Worm (Caenorhabditis elegans) whole organism, L2 larva: ENCODE measurements around the gene wrt-7.
A peak's percentile ranks its signal among the peaks of the same experiment; 100 is the strongest.
"Not testable (repeated sequence)": the region's sequence is repeated elsewhere in the genome, so short reads cannot be mapped to it uniquely, and the experiment has no call there.

Source experiments
- C34F6.9 ChIP-seq: fragments of 150-350 bp; optimal IDR thresholded peaks from 2 replicates; lab custom pipeline; 2014; ENCODE audit warnings: missing biosample characterization, missing genetic modification characterization
- F13H6.1 ChIP-seq: sonication (generic microtip); optimal IDR thresholded peaks from 2 replicates; lab custom pipeline; 2016; ENCODE audit warnings: missing genetic modification characterization, missing compliant biosample characterization
- R02D3.7 ChIP-seq: fragments of 150-350 bp; optimal IDR thresholded peaks from 2 replicates; lab custom pipeline; 2014; ENCODE audit warnings: missing biosample characterization, missing genetic modification characterization
- Y55F3AM.14 ChIP-seq: fragments of 200-800 bp; sonication (Bioruptor generic); optimal IDR thresholded peaks from 2 replicates; lab custom pipeline; 2018; ENCODE audit warnings: mild to moderate bottlenecking, missing genetic modification characterization, missing compliant biosample characterization
- ZK546.5 ChIP-seq: sonication (generic microtip); optimal IDR thresholded peaks from 2 replicates; lab custom pipeline; 2017; ENCODE audit warnings: missing biosample characterization, missing genetic modification characterization
- aly-2 ChIP-seq: fragments of 150-350 bp; optimal IDR thresholded peaks from 2 replicates; lab custom pipeline; 2014; ENCODE audit warnings: missing biosample characterization, missing genetic modification characterization
- ama-1 ChIP-seq: fragments of 150-350 bp; optimal IDR thresholded peaks from 2 replicates; lab custom pipeline; 2018; ENCODE audit warnings: inconsistent platforms
- blmp-1 ChIP-seq: sonication (generic microtip); optimal IDR thresholded peaks from 2 replicates; lab custom pipeline; 2017; ENCODE audit warnings: missing genetic modification characterization, mild to moderate bottlenecking, missing compliant biosample characterization, antibody characterized with exemption, moderate library complexity; ENCODE audit not compliant: insufficient read depth
- ceh-16 ChIP-seq: fragments of 150-350 bp; optimal IDR thresholded peaks from 2 replicates; lab custom pipeline; 2014; ENCODE audit warnings: missing biosample characterization, missing genetic modification characterization
- ceh-82 ChIP-seq: fragments of 150-350 bp; optimal IDR thresholded peaks from 2 replicates; lab custom pipeline; 2014; ENCODE audit warnings: missing biosample characterization, missing genetic modification characterization
- crh-2 ChIP-seq: sonication (generic microtip); optimal IDR thresholded peaks from 2 replicates; lab custom pipeline; 2017; ENCODE audit warnings: missing biosample characterization, missing genetic modification characterization
- dmd-4 ChIP-seq: sonication (generic microtip); optimal IDR thresholded peaks from 2 replicates; lab custom pipeline; 2017; ENCODE audit warnings: missing biosample characterization, missing genetic modification characterization
- egl-27 ChIP-seq: sonication (generic microtip); optimal IDR thresholded peaks from 3 replicates; lab custom pipeline; 2017; ENCODE audit warnings: missing biosample characterization, missing genetic modification reagents, missing genetic modification characterization
- elt-1 ChIP-seq: fragments of 150-350 bp; optimal IDR thresholded peaks from 2 replicates; lab custom pipeline; 2014; ENCODE audit warnings: missing biosample characterization, missing genetic modification characterization
- fos-1 ChIP-seq: fragments of 150-350 bp; optimal IDR thresholded peaks from 2 replicates; lab custom pipeline; 2014; ENCODE audit warnings: missing biosample characterization, missing genetic modification characterization
- gmeb-1 ChIP-seq: fragments of 150-350 bp; optimal IDR thresholded peaks from 2 replicates; lab custom pipeline; 2014; ENCODE audit warnings: missing biosample characterization, missing genetic modification characterization
- lin-13 ChIP-seq: fragments of 150-350 bp; optimal IDR thresholded peaks from 2 replicates; lab custom pipeline; 2014; ENCODE audit warnings: missing biosample characterization, missing genetic modification reagents, missing genetic modification characterization
- lin-39 ChIP-seq: fragments of 150-350 bp; optimal IDR thresholded peaks from 2 replicates; lab custom pipeline; 2014; ENCODE audit warnings: missing biosample characterization, missing genetic modification reagents, missing genetic modification characterization
- lsy-2 ChIP-seq, 2 experiments: fragments of 150-350 bp in 1 of 2; sonication (generic microtip) in 1 of 2; optimal IDR thresholded peaks; 2 replicates each; lab custom pipeline; 2014 to 2017; ENCODE audit warnings: missing biosample characterization in 2 of 2, missing genetic modification characterization in 2 of 2
- mab-5 ChIP-seq: fragments of 150-350 bp; optimal IDR thresholded peaks from 2 replicates; lab custom pipeline; 2014; ENCODE audit warnings: missing biosample characterization, missing genetic modification characterization
- mdl-1 ChIP-seq, 2 experiments: fragments of 150-350 bp in 1 of 2; sonication (generic microtip) in 1 of 2; optimal IDR thresholded peaks; 2 replicates each; lab custom pipeline; 2017; ENCODE audit warnings: missing biosample characterization in 2 of 2, missing genetic modification characterization in 2 of 2
- nhr-11 ChIP-seq: fragments of 150-350 bp; optimal IDR thresholded peaks from 2 replicates; lab custom pipeline; 2014; ENCODE audit warnings: missing biosample characterization, missing genetic modification characterization
- nhr-12 ChIP-seq: fragments of 150-350 bp; optimal IDR thresholded peaks from 2 replicates; lab custom pipeline; 2014; ENCODE audit warnings: missing biosample characterization, missing genetic modification characterization
- nhr-129 ChIP-seq: fragments of 150-350 bp; optimal IDR thresholded peaks from 2 replicates; lab custom pipeline; 2014; ENCODE audit warnings: missing biosample characterization, missing genetic modification characterization
- nhr-21 ChIP-seq: fragments of 150-350 bp; optimal IDR thresholded peaks from 2 replicates; lab custom pipeline; 2014; ENCODE audit warnings: missing biosample characterization, missing genetic modification characterization
- nhr-23 ChIP-seq: fragments of 150-350 bp; optimal IDR thresholded peaks from 2 replicates; lab custom pipeline; 2014; ENCODE audit warnings: missing biosample characterization, missing genetic modification reagents, missing genetic modification characterization
- nhr-237 ChIP-seq: fragments of 150-350 bp; optimal IDR thresholded peaks from 2 replicates; lab custom pipeline; 2014; ENCODE audit warnings: missing biosample characterization, missing genetic modification characterization
- nhr-25 ChIP-seq: fragments of 150-350 bp; sonication (generic microtip); optimal IDR thresholded peaks from 3 replicates; lab custom pipeline; 2014; ENCODE audit warnings: missing biosample characterization, missing genetic modification characterization
- nhr-6 ChIP-seq: fragments of 150-350 bp; optimal IDR thresholded peaks from 2 replicates; lab custom pipeline; 2014; ENCODE audit warnings: missing biosample characterization, missing genetic modification characterization
- peb-1 ChIP-seq: fragments of 150-350 bp; optimal IDR thresholded peaks from 2 replicates; lab custom pipeline; 2014; ENCODE audit warnings: missing biosample characterization, missing genetic modification characterization
- skn-1 ChIP-seq: sonication (generic microtip); optimal IDR thresholded peaks from 2 replicates; lab custom pipeline; 2017; ENCODE audit warnings: missing biosample characterization, missing genetic modification characterization
- sma-3 ChIP-seq: sonication (generic microtip); optimal IDR thresholded peaks from 2 replicates; lab custom pipeline; 2016; ENCODE audit warnings: missing genetic modification reagents, missing genetic modification characterization, missing compliant biosample characterization
- sma-9 ChIP-seq, 2 experiments: fragments of 150-350 bp in 1 of 2; sonication (generic microtip) in 1 of 2; optimal IDR thresholded peaks; 2 replicates each; lab custom pipeline; 2014 to 2016; ENCODE audit warnings: missing genetic modification characterization in 2 of 2, mild to moderate bottlenecking in 1 of 2, missing biosample characterization in 1 of 2, missing compliant biosample characterization in 1 of 2, missing genetic modification reagents in 1 of 2, moderate library complexity in 1 of 2
- snpc-4 ChIP-seq: fragments of 150-350 bp; optimal IDR thresholded peaks from 2 replicates; lab custom pipeline; 2014; ENCODE audit warnings: missing biosample characterization, missing genetic modification characterization
- unc-39 ChIP-seq: fragments of 150-350 bp; optimal IDR thresholded peaks from 2 replicates; lab custom pipeline; 2014; ENCODE audit warnings: missing biosample characterization, missing genetic modification characterization
- unc-55 ChIP-seq: fragments of 150-350 bp; sonication (generic microtip); optimal IDR thresholded peaks from 3 replicates; lab custom pipeline; 2014; ENCODE audit warnings: missing biosample characterization, missing genetic modification reagents, missing genetic modification characterization
- zag-1 ChIP-seq: fragments of 150-350 bp; optimal IDR thresholded peaks from 2 replicates; lab custom pipeline; 2014; ENCODE audit warnings: missing biosample characterization, missing genetic modification characterization
- ztf-1 ChIP-seq: fragments of 200-800 bp; sonication (Bioruptor generic); conservative IDR thresholded peaks from 2 replicates; pipeline ENCODE4 v1.3.6; 2022; ENCODE audit warnings: missing genetic modification characterization, missing compliant biosample characterization
- ztf-11 ChIP-seq: sonication (generic microtip); optimal IDR thresholded peaks from 2 replicates; lab custom pipeline; 2017; ENCODE audit warnings: missing biosample characterization, missing genetic modification characterization

wrt-7 gene

ce11 chrV:15377903-15378302, 40.6 kb upstream of the wrt-7 start, which contains the start of gene srh-122:
Gene srh-122, minus strand, starts transcription at chrV:15378003.
- TF ChIP-seq zag-1 (tag; lab: Kevin White, UChicago) (no peak), lsy-2 (tag; optimal IDR thresholded peaks at IDR 0.05; lab: Kevin White, UChicago) (no peak), nhr-6 (tag; lab: Kevin White, UChicago) (no peak), egl-27 (no peak), mab-5 (tag; lab: Kevin White, UChicago) (no peak), lin-13 (no peak)

DNA sequence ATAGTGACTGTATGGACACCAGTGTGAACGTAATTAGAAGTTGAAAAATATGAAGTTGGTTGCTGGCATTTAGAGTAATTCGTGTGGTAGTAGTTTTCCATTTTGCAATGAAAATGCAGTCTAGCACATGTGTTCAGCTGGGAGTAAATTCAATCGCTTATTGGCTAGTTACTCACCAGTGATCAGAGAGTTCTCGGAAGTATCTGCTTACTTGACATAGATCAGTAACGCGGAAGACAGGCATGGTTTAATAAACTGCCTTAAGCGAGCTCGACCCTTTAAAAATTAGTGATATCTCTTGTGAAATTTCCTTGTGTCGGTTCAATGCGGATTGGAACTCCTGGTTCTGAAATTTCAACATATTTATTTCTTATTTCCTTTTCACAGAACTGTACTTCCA, 38.9 kb upstream of the wrt-7 start, which contains the start of gene srh-52:
srh-52 (minus strand) TSS at position 101 of the 400 bp plus-strand sequence.
- TF ChIP-seq blmp-1 (tag; lab: Kevin White, UChicago) (no peak), unc-55 (GFP tag; lab: Kevin White, UChicago) (no peak)

DNA sequence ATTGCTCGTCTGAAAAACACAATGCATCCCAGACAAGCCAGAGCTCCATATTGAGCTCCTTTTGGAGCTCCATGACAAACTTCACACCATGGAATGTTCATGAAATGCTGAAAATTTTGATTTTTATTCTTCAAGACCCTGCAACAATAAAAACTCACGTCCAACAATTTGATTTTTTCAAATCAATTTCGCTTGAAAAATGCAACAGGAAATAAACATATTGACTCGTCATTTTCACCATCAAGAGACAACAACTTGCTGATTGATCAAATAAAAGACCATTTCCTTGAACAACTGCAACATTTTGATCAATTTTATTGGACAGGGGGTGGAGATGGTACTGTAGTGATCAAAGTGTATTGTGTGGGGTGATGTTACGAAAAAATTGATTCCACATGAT, 32.4 kb upstream of the wrt-7 start, which contains the start of gene nhr-269:
nhr-269 (minus strand) TSS at position 101 of the 400 bp plus-strand sequence.
- TF ChIP-seq elt-1 (tag; lab: Kevin White, UChicago) (no peak), mdl-1 (tag; optimal IDR thresholded peaks at IDR 0.05; lab: Kevin White, UChicago) (no peak), nhr-12 (no peak), lin-39 (no peak), nhr-237 (no peak), C34F6.9 (no peak), lsy-2 (tag; optimal IDR thresholded peaks at IDR 0.05; lab: Kevin White, UChicago) (no peak), ceh-82 (no peak), nhr-11 (tag; lab: Kevin White, UChicago) (no peak), aly-2 (no peak), F13H6.1 (tag; lab: Kevin White, UChicago) (no peak), blmp-1 (tag; lab: Kevin White, UChicago) (no peak), nhr-25 (tag; lab: Kevin White, UChicago) (no peak), ztf-11 (no peak), ZK546.5 (tag; lab: Kevin White, UChicago) (no peak), gmeb-1 (tag; lab: Kevin White, UChicago) (no peak), zag-1 (tag; lab: Kevin White, UChicago) (no peak), peb-1 (tag; lab: Kevin White, UChicago) (no peak), nhr-129 (tag; lab: Kevin White, UChicago) (no peak), ztf-1 (GFP tag; lab: Robert Waterston, UW) (no peak)

DNA sequence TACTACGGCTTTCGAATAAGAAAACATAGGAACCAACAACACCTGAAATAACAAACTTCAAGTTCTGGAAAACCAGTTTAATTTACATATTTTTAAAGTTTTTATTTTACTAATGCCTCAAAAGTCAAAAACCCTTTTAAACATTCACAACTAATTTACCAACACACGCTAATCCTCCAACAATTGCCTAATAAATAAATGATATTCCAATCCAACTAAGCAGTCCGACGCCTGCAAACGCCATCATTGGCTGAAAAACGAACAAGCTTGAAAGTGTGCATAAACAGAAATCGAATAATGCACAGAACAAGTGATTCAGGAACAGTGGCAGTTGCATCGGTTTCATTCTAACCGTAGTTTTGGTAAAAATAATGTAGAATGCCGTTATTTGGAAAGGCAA, 30.5 kb upstream of the wrt-7 start:
- TF ChIP-seq zag-1 (tag; lab: Kevin White, UChicago): no peak
- TF ChIP-seq Y55F3AM.14 (GFP tag; lab: Kevin White, UChicago): no peak
- no peak for TF ChIP-seq snpc-4 (tag; lab: Kevin White, UChicago)
- TF ChIP-seq ztf-1 (GFP tag; lab: Robert Waterston, UW): no peak
- TF ChIP-seq crh-2 (tag; lab: Kevin White, UChicago): no peak
- no peak for TF ChIP-seq ZK546.5 (tag; lab: Kevin White, UChicago)
- no peak for TF ChIP-seq skn-1
- TF ChIP-seq nhr-237: no peak
- no peak for TF ChIP-seq dmd-4 (tag; lab: Kevin White, UChicago)
- TF ChIP-seq elt-1 (tag; lab: Kevin White, UChicago): no peak
- no peak for TF ChIP-seq sma-3 (GFP tag; lab: Kevin White, UChicago)
- no peak for TF ChIP-seq nhr-129 (tag; lab: Kevin White, UChicago)
- TF ChIP-seq mdl-1 (tag; optimal IDR thresholded peaks at IDR 0.05; lab: Kevin White, UChicago): no peak
- TF ChIP-seq aly-2: no peak
- TF ChIP-seq peb-1 (tag; lab: Kevin White, UChicago): no peak
- no peak for TF ChIP-seq blmp-1 (tag; lab: Kevin White, UChicago)

- not testable (repeated sequence) for TF ChIP-seq elt-1 (tag; lab: Kevin White, UChicago); mdl-1 (tag; optimal IDR thresholded peaks at IDR 0.05; lab: Kevin White, UChicago); ceh-16 (tag; lab: Kevin White, UChicago)
These were observed 24.1 kb upstream of the wrt-7 start, which contains the start of gene ech-1.1 for ce11 chrV:15361412-15361811. Gene ech-1.1, minus strand, starts transcription at chrV:15361512.

DNA sequence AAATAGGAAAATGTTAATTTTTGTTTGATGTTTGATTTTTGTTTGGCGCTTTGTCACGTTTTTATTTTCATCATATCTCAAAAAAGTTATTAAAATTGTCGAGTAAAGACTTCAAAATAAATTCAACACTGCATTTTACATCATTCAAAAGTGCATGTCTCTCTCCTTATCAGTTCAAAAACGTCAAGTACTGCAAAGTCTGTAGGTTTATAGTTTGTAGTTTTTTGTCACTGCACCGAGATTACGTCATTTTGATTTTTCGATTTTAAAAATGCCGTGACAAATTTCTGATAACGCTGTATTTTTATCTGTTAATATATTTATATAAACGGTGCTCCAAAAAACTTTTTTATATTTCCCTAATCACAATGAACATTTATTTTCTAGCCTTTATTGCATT, 17.3 kb upstream of the wrt-7 start, which contains the start of gene C29F3.7:
C29F3.7 (plus strand) TSS at position 254 of the 400 bp plus-strand sequence.
- TF ChIP-seq nhr-21 (tag; lab: Kevin White, UChicago) (no peak), lin-39 (no peak), ama-1 (no peak), R02D3.7 (tag; lab: Kevin White, UChicago) (no peak), zag-1 (tag; lab: Kevin White, UChicago) (no peak), gmeb-1 (tag; lab: Kevin White, UChicago) (peak; percentile 44), mab-5 (tag; lab: Kevin White, UChicago) (no peak), unc-39 (no peak), nhr-129 (tag; lab: Kevin White, UChicago) (no peak), dmd-4 (tag; lab: Kevin White, UChicago) (no peak), ZK546.5 (tag; lab: Kevin White, UChicago) (no peak), crh-2 (tag; lab: Kevin White, UChicago) (no peak), nhr-23 (tag; lab: Kevin White, UChicago) (no peak), peb-1 (tag; lab: Kevin White, UChicago) (no peak), skn-1 (no peak), ceh-82 (no peak), unc-55 (GFP tag; lab: Kevin White, UChicago) (no peak), sma-9 (GFP tag; optimal IDR thresholded peaks at IDR 0.05; lab: Kevin White, UChicago) (peak; percentile 87), sma-9 (tag; optimal IDR thresholded peaks at IDR 0.05; lab: Kevin White, UChicago) (no peak), fos-1 (tag; lab: Kevin White, UChicago) (peak; percentile 97)
- TF ChIP-seq, all 48 proteins: peak for 3
